In the genomic region with DNA sequence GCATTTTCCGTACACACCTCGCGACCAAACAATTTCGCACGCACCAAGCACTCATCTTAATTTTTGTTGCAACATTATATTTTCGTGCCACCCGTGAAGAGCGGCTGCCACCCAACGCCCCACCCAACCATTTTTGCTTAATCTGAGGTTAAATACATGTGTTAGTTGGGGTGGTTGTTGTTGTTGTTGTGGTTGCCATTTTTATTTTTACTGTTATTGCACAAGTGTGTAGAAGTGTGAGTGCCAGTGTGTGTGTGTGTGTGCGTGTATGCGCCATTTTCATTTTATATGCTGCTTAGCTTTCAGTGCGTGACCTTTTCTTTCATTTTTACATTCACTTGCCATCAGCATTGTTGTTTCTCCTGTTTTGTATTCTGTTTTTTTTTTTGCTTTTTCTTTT, we compare ENCODE assay signal across 2 fruit fly cellular contexts.
TF ChIP-seq lines count a peak whose summit lies in the region.

No protein-coding gene starts in this region.

- TF ChIP-seq CTCF in whole organism, embryonic (GFP tag; optimal IDR thresholded peaks at IDR 0.05; lab: Kevin White, UChicago) = no peak

TF ChIP-seq in whole organism, embryonic, 481 proteins besides CTCF, POLR2A, EP300 and RAD21:
- TF ChIP-seq mld (GFP tag; IDR thresholded peaks at IDR 0.05; lab: Robert Waterston, UW; ENCODE audit: partially characterized antibody) (no peak), abd-A (tag; optimal IDR thresholded peaks at IDR 0.05; lab: Kevin White, UChicago) (peak; percentile 90)

TF ChIP-seq in whole organism, wandering third instar larva, 38 proteins besides CTCF, POLR2A, EP300 and RAD21:
- TF ChIP-seq Dfd (GFP tag; optimal IDR thresholded peaks at IDR 0.05; lab: Kevin White, UChicago) (peak; percentile 16), Jra (GFP tag; optimal IDR thresholded peaks at IDR 0.05; lab: Kevin White, UChicago) (no peak), jim (GFP tag; optimal IDR thresholded peaks at IDR 0.05; lab: Kevin White, UChicago) (no peak)
TF ChIP-seq in whole organism, wandering third instar larva: peak in this region for 1.

Comparison
In these comparisons a context has a peak if more than half of its experiments do, and no peak if none do; other contexts are left out.
1. Of the 10 proteins assayed by ChIP-seq in both whole organism, embryonic and whole organism, wandering third instar larva: peak only in whole organism, embryonic: none; only in whole organism, wandering third instar larva: Dfd; in both: none; in neither: 9.